Worm (Caenorhabditis elegans) whole organism, young adult: ENCODE data around the gene C06E2.5.

Source experiments
- F22D6.2 ChIP-seq: sonication (generic microtip); optimal IDR thresholded peaks from 2 replicates; lab custom pipeline; 2016; ENCODE audit warnings: mild to moderate bottlenecking, missing genetic modification characterization, missing compliant biosample characterization
- F23B12.7 ChIP-seq: sonication (generic microtip); optimal IDR thresholded peaks from 2 replicates; lab custom pipeline; 2017; ENCODE audit warnings: missing genetic modification characterization, mild to moderate bottlenecking, missing compliant biosample characterization, antibody characterized with exemption, moderate library complexity; ENCODE audit not compliant: insufficient read depth
- F49E8.2 ChIP-seq: sonication (generic microtip); optimal IDR thresholded peaks from 3 replicates; lab custom pipeline; 2017; ENCODE audit warnings: missing genetic modification characterization, mild to moderate bottlenecking, missing compliant biosample characterization, antibody characterized with exemption, moderate library complexity; ENCODE audit not compliant: insufficient read depth
- F55B11.4 ChIP-seq: sonication (generic microtip); optimal IDR thresholded peaks from 2 replicates; lab custom pipeline; 2016; ENCODE audit warnings: missing compliant biosample characterization, missing genetic modification characterization, borderline replicate concordance; ENCODE audit not compliant: insufficient read depth
- K11D2.4 ChIP-seq: fragments of 200-800 bp; sonication (Bioruptor generic); IDR thresholded peaks from 2 replicates; pipeline ENCODE4 v1.3.6; 2022; ENCODE audit warnings: missing genetic modification reagents, missing genetic modification characterization, missing compliant biosample characterization
- ZK185.1 ChIP-seq: sonication (generic microtip); optimal IDR thresholded peaks from 2 replicates; lab custom pipeline; 2016; ENCODE audit warnings: mild to moderate bottlenecking, missing genetic modification characterization, missing compliant biosample characterization; ENCODE audit not compliant: poor library complexity, severe bottlenecking
- aptf-3 ChIP-seq: fragments of 200-800 bp; sonication (Bioruptor generic); IDR thresholded peaks from 2 replicates; pipeline ENCODE4 v1.3.6; 2022; ENCODE audit warnings: missing genetic modification characterization, missing compliant biosample characterization
- atf-7 ChIP-seq: sonication (generic microtip); optimal IDR thresholded peaks from 2 replicates; lab custom pipeline; 2017; ENCODE audit warnings: mild to moderate bottlenecking, missing genetic modification characterization, missing compliant biosample characterization
- cebp-1 ChIP-seq, 2 experiments: fragments of 200-800 bp in 1 of 2; sonication (Bioruptor generic) in 1 of 2; sonication (generic microtip) in 1 of 2; IDR thresholded peaks in 1 of 2; optimal IDR thresholded peaks in 1 of 2; 2 replicates each; pipeline versions ENCODE4 v1.3.6 to Lab custom; 2017 to 2022; ENCODE audit warnings: missing compliant biosample characterization in 2 of 2, missing genetic modification characterization in 2 of 2, mild to moderate bottlenecking in 1 of 2, missing genetic modification reagents in 1 of 2, moderate library complexity in 1 of 2
- ceh-27 ChIP-seq: fragments of 200-800 bp; sonication (Bioruptor generic); optimal IDR thresholded peaks from 2 replicates; lab custom pipeline; 2018; ENCODE audit warnings: mild to moderate bottlenecking, missing genetic modification characterization, moderate library complexity, missing compliant biosample characterization
- ceh-40 ChIP-seq: fragments of 200-800 bp; sonication (Bioruptor generic); IDR thresholded peaks from 2 replicates; pipeline ENCODE4 v1.3.6; 2022; ENCODE audit warnings: missing genetic modification characterization, missing compliant biosample characterization
- chd-7 ChIP-seq: sonication (generic microtip); optimal IDR thresholded peaks from 2 replicates; lab custom pipeline; 2016; ENCODE audit warnings: mild to moderate bottlenecking, missing genetic modification characterization, moderate library complexity, missing compliant biosample characterization
- dox-1 ChIP-seq: fragments of 200-800 bp; sonication (Bioruptor generic); IDR thresholded peaks from 2 replicates; pipeline ENCODE4 v1.3.6; 2022; ENCODE audit warnings: missing genetic modification reagents, missing genetic modification characterization, missing compliant biosample characterization
- efl-1 ChIP-seq: fragments of 150-350 bp; optimal IDR thresholded peaks from 2 replicates; lab custom pipeline; 2014; ENCODE audit warnings: missing biosample characterization, missing genetic modification reagents, missing genetic modification characterization
- him-1 ChIP-seq: sonication (generic microtip); optimal IDR thresholded peaks from 2 replicates; lab custom pipeline; 2016; ENCODE audit warnings: missing genotype, missing genetic modification reagents, missing genetic modification characterization, missing compliant biosample characterization
- hlh-12 ChIP-seq: sonication (generic microtip); optimal IDR thresholded peaks from 2 replicates; lab custom pipeline; 2016; ENCODE audit warnings: missing genetic modification characterization, missing compliant biosample characterization
- hmg-1.2 ChIP-seq: fragments of 200-800 bp; sonication (Bioruptor generic); IDR thresholded peaks from 2 replicates; pipeline ENCODE4 v1.3.6; 2022; ENCODE audit warnings: missing genetic modification reagents, missing genetic modification characterization, missing compliant biosample characterization
- hrde-1 ChIP-seq: sonication (generic microtip); optimal IDR thresholded peaks from 2 replicates; lab custom pipeline; 2016; ENCODE audit warnings: missing genetic modification characterization, mild to moderate bottlenecking, missing compliant biosample characterization, moderate library complexity, missing genotype, missing genetic modification reagents, borderline replicate concordance
- hsf-1 ChIP-seq: fragments of 200-800 bp; sonication (Bioruptor generic); IDR thresholded peaks from 2 replicates; pipeline ENCODE4 v1.3.6; 2022; ENCODE audit warnings: missing genetic modification reagents, missing genetic modification characterization, missing compliant biosample characterization
- lag-1 ChIP-seq: fragments of 200-800 bp; sonication (Bioruptor generic); IDR thresholded peaks from 2 replicates; pipeline ENCODE4 v1.3.6; 2022; ENCODE audit warnings: missing genetic modification reagents, missing genetic modification characterization, missing compliant biosample characterization
- lin-40 ChIP-seq: sonication (generic microtip); optimal IDR thresholded peaks from 2 replicates; lab custom pipeline; 2016; ENCODE audit warnings: missing genetic modification characterization, mild to moderate bottlenecking, missing compliant biosample characterization, missing genotype, missing genetic modification reagents
- lin-54 ChIP-seq: fragments of 200-800 bp; sonication (Bioruptor generic); optimal IDR thresholded peaks from 2 replicates; lab custom pipeline; 2018; ENCODE audit warnings: mild to moderate bottlenecking, missing genetic modification characterization, missing compliant biosample characterization
- lsy-27 ChIP-seq: sonication (generic microtip); optimal IDR thresholded peaks from 2 replicates; lab custom pipeline; 2017; ENCODE audit warnings: missing genetic modification characterization, mild to moderate bottlenecking, missing compliant biosample characterization, antibody characterized with exemption, missing genotype, borderline replicate concordance; ENCODE audit not compliant: insufficient read depth
- madf-10 ChIP-seq: sonication (generic microtip); optimal IDR thresholded peaks from 2 replicates; lab custom pipeline; 2016; ENCODE audit warnings: mild to moderate bottlenecking, missing genetic modification characterization, missing compliant biosample characterization
- madf-3 ChIP-seq: fragments of 200-800 bp; sonication (Bioruptor generic); IDR thresholded peaks from 2 replicates; pipeline ENCODE4 v1.3.6; 2022; ENCODE audit warnings: missing genetic modification reagents, missing genetic modification characterization, missing compliant biosample characterization
- madf-6 ChIP-seq: fragments of 200-800 bp; sonication (Bioruptor generic); IDR thresholded peaks from 2 replicates; pipeline ENCODE4 v1.3.6; 2022; ENCODE audit warnings: missing genetic modification reagents, missing genetic modification characterization, missing compliant biosample characterization
- mcd-1 ChIP-seq: fragments of 200-800 bp; sonication (Bioruptor generic); IDR thresholded peaks from 2 replicates; pipeline ENCODE4 v1.3.6; 2022; ENCODE audit warnings: missing genetic modification reagents, missing genetic modification characterization, missing compliant biosample characterization
- mxl-1 ChIP-seq: sonication (generic microtip); optimal IDR thresholded peaks from 2 replicates; lab custom pipeline; 2016; ENCODE audit warnings: missing genetic modification characterization, missing compliant biosample characterization
- nfya-1 ChIP-seq: sonication (generic microtip); optimal IDR thresholded peaks from 2 replicates; lab custom pipeline; 2017; ENCODE audit warnings: antibody characterized with exemption, missing compliant biosample characterization, missing genetic modification characterization, borderline replicate concordance; ENCODE audit not compliant: insufficient read depth
- nhr-179 ChIP-seq: sonication (generic microtip); optimal IDR thresholded peaks from 2 replicates; lab custom pipeline; 2016; ENCODE audit warnings: mild to moderate bottlenecking, missing genetic modification characterization, missing compliant biosample characterization
- nhr-27 ChIP-seq: fragments of 200-800 bp; sonication (Bioruptor generic); optimal IDR thresholded peaks from 2 replicates; lab custom pipeline; 2018; ENCODE audit warnings: mild to moderate bottlenecking, missing genetic modification characterization, moderate library complexity, missing compliant biosample characterization
- pha-4 ChIP-seq: fragments of 150-350 bp; sonication (generic microtip); optimal IDR thresholded peaks from 2 replicates; lab custom pipeline; 2014; ENCODE audit warnings: missing biosample characterization, missing genetic modification reagents, missing genetic modification characterization
- rcor-1 ChIP-seq: fragments of 200-800 bp; sonication (Bioruptor generic); IDR thresholded peaks from 2 replicates; pipeline ENCODE4 v1.3.6; 2022; ENCODE audit warnings: missing genetic modification reagents, missing genetic modification characterization, missing compliant biosample characterization
- sdz-38 ChIP-seq: sonication (generic microtip); optimal IDR thresholded peaks from 2 replicates; lab custom pipeline; 2016; ENCODE audit warnings: missing genotype, missing genetic modification characterization, missing compliant biosample characterization
- sea-2 ChIP-seq: fragments of 200-800 bp; sonication (Bioruptor generic); IDR thresholded peaks from 2 replicates; pipeline ENCODE4 v1.3.6; 2022; ENCODE audit warnings: missing genetic modification characterization, missing compliant biosample characterization
- snpc-3.4 ChIP-seq: sonication (generic microtip); optimal IDR thresholded peaks from 2 replicates; lab custom pipeline; 2017; ENCODE audit warnings: missing genetic modification characterization, mild to moderate bottlenecking, missing compliant biosample characterization, antibody characterized with exemption, moderate library complexity, missing genotype, missing genetic modification reagents
- somi-1 ChIP-seq: fragments of 200-800 bp; sonication (Bioruptor generic); optimal IDR thresholded peaks from 2 replicates; lab custom pipeline; 2018; ENCODE audit warnings: mild to moderate bottlenecking, missing genetic modification characterization, missing compliant biosample characterization
- sptf-2 ChIP-seq: fragments of 200-800 bp; sonication (Bioruptor generic); optimal IDR thresholded peaks from 2 replicates; lab custom pipeline; 2018; ENCODE audit warnings: mild to moderate bottlenecking, missing genetic modification characterization, missing compliant biosample characterization
- tlf-1 ChIP-seq: fragments of 200-800 bp; sonication (Bioruptor generic); optimal IDR thresholded peaks from 2 replicates; lab custom pipeline; 2018; ENCODE audit warnings: mild to moderate bottlenecking, missing genetic modification characterization, missing compliant biosample characterization
- unc-130 ChIP-seq: sonication (generic microtip); optimal IDR thresholded peaks from 2 replicates; lab custom pipeline; 2016; ENCODE audit warnings: missing genetic modification reagents, missing genetic modification characterization, missing compliant biosample characterization
- xnd-1 ChIP-seq: sonication (generic microtip); optimal IDR thresholded peaks from 2 replicates; lab custom pipeline; 2016; ENCODE audit warnings: missing genotype, missing genetic modification reagents, missing genetic modification characterization, missing compliant biosample characterization
- ztf-18 ChIP-seq: sonication (generic microtip); optimal IDR thresholded peaks from 2 replicates; lab custom pipeline; 2016; ENCODE audit warnings: missing genotype, mild to moderate bottlenecking, missing genetic modification characterization, missing compliant biosample characterization
- ztf-25 ChIP-seq: fragments of 200-800 bp; sonication (Bioruptor generic); IDR thresholded peaks from 2 replicates; pipeline ENCODE4 v1.3.6; 2022; ENCODE audit warnings: missing genetic modification reagents, missing genetic modification characterization, missing compliant biosample characterization
- ztf-28 ChIP-seq: fragments of 200-800 bp; sonication (Bioruptor generic); IDR thresholded peaks from 2 replicates; pipeline ENCODE4 v1.3.6; 2022; ENCODE audit warnings: missing genetic modification reagents, missing genetic modification characterization, missing compliant biosample characterization

The C06E2.5 gene

ce11 chrX:8835887-8836348, 21.8 kb downstream of the C06E2.5 start, which contains the start of gene C28G1.2 (continued):
- TF ChIP-seq sea-2 (GFP tag; lab: Robert Waterston, UW) = no peak
- no peak for TF ChIP-seq pha-4 (tag; lab: Kevin White, UChicago)
- peak; percentile 87 for TF ChIP-seq sptf-2 (GFP tag; lab: Kevin White, UChicago)
- peak; percentile 90 for TF ChIP-seq hmg-1.2 (GFP tag; lab: Robert Waterston, UW)
- peak; percentile 52 for TF ChIP-seq snpc-3.4
- peak; percentile 91 for TF ChIP-seq ceh-40
- TF ChIP-seq dox-1 (GFP tag; lab: Robert Waterston, UW) = peak; percentile 93
- TF ChIP-seq efl-1 (GFP tag; lab: Kevin White, UChicago) = peak; percentile 25
- peak; percentile 83 for TF ChIP-seq tlf-1 (GFP tag; lab: Kevin White, UChicago)
- peak; percentile 93 for TF ChIP-seq him-1 (tag; lab: Kevin White, UChicago)
- TF ChIP-seq F49E8.2 = no peak
- TF ChIP-seq hlh-12 (tag; lab: Kevin White, UChicago) = peak; percentile 79
- no peak for TF ChIP-seq sdz-38 (tag; lab: Kevin White, UChicago)
- TF ChIP-seq ceh-27 (GFP tag; lab: Kevin White, UChicago) = peak; percentile 96
- peak; percentile 92 for TF ChIP-seq ztf-18 (tag; lab: Kevin White, UChicago)
- TF ChIP-seq lsy-27 (tag; lab: Kevin White, UChicago) = peak; percentile 79
- peak; percentile 88 for TF ChIP-seq madf-10 (tag; lab: Kevin White, UChicago)
- TF ChIP-seq mcd-1 (GFP tag; lab: Robert Waterston, UW) = no peak; the same call in 1 of the 2 replicates
- TF ChIP-seq chd-7 (tag; lab: Kevin White, UChicago) = peak; percentile 95
- TF ChIP-seq rcor-1 (GFP tag; lab: Robert Waterston, UW) = peak; percentile 87
- peak; percentile 63 for TF ChIP-seq mxl-1 (tag; lab: Kevin White, UChicago)
- TF ChIP-seq lin-54 (GFP tag; lab: Kevin White, UChicago) = peak; percentile 68
- TF ChIP-seq F55B11.4 (tag; lab: Kevin White, UChicago) = no peak
- TF ChIP-seq F23B12.7 (tag; lab: Kevin White, UChicago) = peak; percentile 62
- TF ChIP-seq lin-40 (tag; lab: Kevin White, UChicago) = peak; percentile 96
- TF ChIP-seq cebp-1 (GFP tag; IDR thresholded peaks at IDR 0.05; lab: Robert Waterston, UW) = peak; percentile 70; the same call in 1 of the 2 replicates
- TF ChIP-seq cebp-1 (tag; optimal IDR thresholded peaks at IDR 0.05; lab: Kevin White, UChicago) = peak; percentile 92
- peak; percentile 80 for TF ChIP-seq nhr-27 (tag; lab: Kevin White, UChicago)
- no peak for TF ChIP-seq xnd-1 (tag; lab: Kevin White, UChicago)
- peak; percentile 62; the same call in 1 of the 2 replicates for TF ChIP-seq ztf-28 (GFP tag; lab: Robert Waterston, UW)
- peak; percentile 94; the same call in 1 of the 2 replicates for TF ChIP-seq aptf-3 (GFP tag; lab: Robert Waterston, UW)
- peak; percentile 85 for TF ChIP-seq hrde-1
- TF ChIP-seq K11D2.4 (GFP tag; lab: Robert Waterston, UW) = peak; percentile 89; the same call in 1 of the 2 replicates
- TF ChIP-seq unc-130 (GFP tag; lab: Kevin White, UChicago) = peak; percentile 88
- TF ChIP-seq F22D6.2 (tag; lab: Kevin White, UChicago) = peak; percentile 64
- peak; percentile 93 for TF ChIP-seq ztf-25 (GFP tag; lab: Robert Waterston, UW)
- no peak; the same call in 1 of the 2 replicates for TF ChIP-seq madf-6 (GFP tag; lab: Robert Waterston, UW)
- TF ChIP-seq nfya-1 = no peak
- TF ChIP-seq somi-1 (GFP tag; lab: Kevin White, UChicago) = peak; percentile 86
- TF ChIP-seq atf-7 (tag; lab: Kevin White, UChicago) = peak; percentile 89
- peak; percentile 95 for TF ChIP-seq ZK185.1 (tag; lab: Kevin White, UChicago)
- peak; percentile 17 for TF ChIP-seq nhr-179
- TF ChIP-seq hsf-1 (GFP tag; lab: Robert Waterston, UW) = no peak
- peak; percentile 76; the same call in 1 of the 2 replicates for TF ChIP-seq madf-3
- TF ChIP-seq lag-1 = no peak
